Fruit fly (Drosophila melanogaster): ENCODE measurements around the gene CG33223.

dm6 chrX:8442161-8442560 lies 41.5 kb downstream of the CG33223 start, which contains the start of gene CG12123:
- TF ChIP-seq Sin3A (optimal IDR thresholded peaks at IDR 0.05) (no peak), insv (optimal IDR thresholded peaks at IDR 0.05) (no peak), psq (optimal IDR thresholded peaks at IDR 0.05) (no peak), h (optimal IDR thresholded peaks at IDR 0.05) (no peak), Myc (optimal IDR thresholded peaks at IDR 0.05) (no peak), ttk (optimal IDR thresholded peaks at IDR 0.05) (no peak)

Data from Kc167 (cell line).